Fruit fly (Drosophila melanogaster) Kc167 (cell line): ENCODE measurements around the gene CG8043.

Experiments used
- Myc ChIP-seq: fragments of >200 bp; optimal IDR thresholded peaks from 2 replicates; lab custom pipeline; 2017; ENCODE audit warnings: missing external identifiers
- Sin3A ChIP-seq: fragments of >200 bp; optimal IDR thresholded peaks from 2 replicates; lab custom pipeline; 2018; ENCODE audit warnings: missing external identifiers
- h ChIP-seq: fragments of >200 bp; optimal IDR thresholded peaks from 3 replicates; lab custom pipeline; 2018; ENCODE audit warnings: missing external identifiers
- insv ChIP-seq: fragments of >200 bp; optimal IDR thresholded peaks from 3 replicates; lab custom pipeline; 2018; ENCODE audit warnings: missing external identifiers
- psq ChIP-seq: fragments of >200 bp; optimal IDR thresholded peaks from 2 replicates; lab custom pipeline; 2017; ENCODE audit warnings: missing external identifiers
- ttk ChIP-seq: sonication (Bioruptor generic); optimal IDR thresholded peaks from 2 replicates; lab custom pipeline; 2017; ENCODE audit warnings: missing external identifiers

The CG8043 gene

DNA sequence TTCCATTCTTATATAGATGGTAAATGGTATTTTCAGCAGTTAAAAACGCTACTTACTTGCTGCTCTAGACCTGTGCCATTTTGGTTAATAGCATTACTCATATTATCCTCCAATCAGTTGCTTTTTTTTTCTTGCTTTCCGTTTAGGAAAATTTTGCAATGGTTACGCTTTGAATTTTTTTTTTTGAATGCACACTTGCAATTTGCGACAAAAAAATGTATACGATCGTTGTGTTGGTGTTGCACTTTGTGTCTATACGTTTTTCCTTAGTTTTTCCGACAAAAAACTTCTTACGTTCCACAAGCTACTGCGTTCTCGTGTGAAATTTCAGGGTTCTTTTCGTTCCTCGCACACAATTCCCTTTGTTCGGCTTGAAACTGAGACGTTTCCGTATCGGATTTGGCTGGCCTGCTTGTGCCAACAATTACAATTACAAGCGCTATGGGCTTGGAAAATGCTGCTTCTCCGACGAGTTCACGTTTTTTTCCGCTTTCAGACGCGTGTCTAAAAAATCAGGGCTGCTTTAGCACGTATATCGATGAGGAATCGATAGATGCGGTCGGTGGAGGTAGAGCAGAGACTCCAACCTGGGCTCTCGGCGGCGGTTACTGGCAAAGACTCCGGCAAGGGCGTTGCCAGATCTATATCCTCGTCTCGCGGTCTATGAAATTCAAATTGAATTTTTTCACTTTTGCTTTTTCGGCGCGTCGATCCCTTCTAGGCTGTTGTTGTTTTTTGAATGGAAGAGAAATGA, 16.6 kb upstream of the CG8043 start:
- TF ChIP-seq Myc (no peak), insv (lab: Kevin White, UChicago) (no peak), h (lab: Kevin White, UChicago) (no peak), Sin3A (lab: Kevin White, UChicago) (no peak), ttk (no peak), psq (no peak)

DNA sequence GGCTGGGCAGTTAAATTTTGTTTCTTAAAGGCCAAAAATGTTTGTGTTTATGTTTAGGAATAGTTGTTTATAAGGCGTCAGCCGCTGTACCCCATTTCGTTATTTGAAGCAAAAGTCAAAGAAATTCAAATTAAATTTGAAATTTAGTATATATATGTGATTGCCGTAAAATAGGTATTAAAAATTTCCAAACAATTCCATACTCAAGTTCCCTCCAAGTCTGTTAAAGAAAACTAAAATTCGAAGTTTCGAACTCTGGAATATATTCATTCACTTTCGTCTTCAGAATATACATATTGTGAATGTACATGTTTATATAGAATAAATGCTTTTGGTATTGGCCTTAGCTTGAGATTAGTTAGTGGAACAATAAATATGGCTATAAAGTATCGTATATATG, 16.1 kb upstream of the CG8043 start, which contains the start of gene bel:
bel (minus strand) TSS at position 101 of the 400 bp plus-strand sequence.
- TF ChIP-seq Sin3A (lab: Kevin White, UChicago): no peak
- TF ChIP-seq psq: no peak
- no peak for TF ChIP-seq h (lab: Kevin White, UChicago)
- TF ChIP-seq Myc: no peak
- TF ChIP-seq insv (lab: Kevin White, UChicago): no peak
- no peak for TF ChIP-seq ttk

DNA sequence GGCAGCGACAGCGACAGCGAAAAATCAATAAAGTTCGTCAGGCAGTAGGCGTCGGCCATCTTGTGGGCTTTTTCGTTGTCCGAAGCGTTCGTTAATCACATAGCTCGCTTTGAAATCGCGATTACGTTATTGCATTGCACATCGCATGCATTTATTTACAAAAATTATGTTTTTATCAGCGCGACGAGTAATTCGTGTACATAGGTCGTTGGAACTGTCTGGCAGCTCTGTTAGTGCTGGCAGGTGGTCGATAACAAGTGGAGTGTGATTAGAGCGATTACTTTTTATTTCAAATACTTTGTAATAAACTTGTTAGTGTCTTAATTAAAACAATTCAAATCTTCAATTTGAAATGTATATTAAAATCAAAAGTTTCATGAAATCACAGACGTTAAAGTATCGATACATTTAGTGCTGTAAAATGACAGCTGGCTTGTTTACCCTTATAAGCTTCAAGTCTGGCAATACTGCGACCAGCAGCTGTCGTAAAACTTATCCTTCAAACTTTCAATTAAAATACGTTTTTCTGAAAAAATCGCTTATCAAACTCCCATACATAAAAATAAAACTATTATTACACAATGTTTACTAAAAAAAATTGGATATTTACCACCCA, 12.9 kb upstream of the CG8043 start, which contains the start of gene CG8032:
CG8032 (plus strand) TSS at position 448 of the 616 bp plus-strand sequence.
- TF ChIP-seq Sin3A (lab: Kevin White, UChicago): no peak
- no peak for TF ChIP-seq insv (lab: Kevin White, UChicago)
- no peak for TF ChIP-seq h (lab: Kevin White, UChicago)
- no peak for TF ChIP-seq psq
- no peak for TF ChIP-seq Myc
- TF ChIP-seq ttk: no peak

DNA sequence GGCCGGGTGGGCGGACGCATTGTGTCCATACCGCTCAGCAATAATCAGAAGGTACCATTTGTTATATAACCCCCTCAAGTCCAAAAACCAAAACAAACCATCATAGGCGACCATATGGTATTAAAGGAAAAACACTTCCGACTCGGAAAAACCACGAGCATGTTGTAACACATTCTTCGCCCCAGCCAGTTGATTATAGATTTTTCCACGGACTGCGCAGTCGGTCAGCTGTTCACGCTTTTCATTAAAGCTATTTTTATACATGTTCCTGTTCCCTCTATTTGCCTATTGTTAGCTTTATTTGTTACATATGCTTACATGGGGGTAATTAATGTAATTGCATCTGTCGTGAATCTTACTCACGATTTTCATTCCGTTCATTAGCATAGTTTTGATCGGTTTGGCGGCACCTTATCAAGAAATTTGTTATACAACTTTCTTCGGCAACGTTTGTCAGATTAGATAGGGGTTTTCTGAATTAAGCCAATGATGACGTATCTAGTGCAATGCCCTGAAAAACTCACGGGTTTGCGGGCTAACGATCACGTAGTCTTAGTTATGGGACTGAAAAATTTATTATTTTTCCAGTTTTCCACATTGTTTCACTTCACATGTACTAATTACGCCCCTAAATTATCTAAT, 11.9 kb upstream of the CG8043 start:
- no peak for TF ChIP-seq psq
- no peak for TF ChIP-seq insv (lab: Kevin White, UChicago)
- no peak for TF ChIP-seq ttk
- TF ChIP-seq h (lab: Kevin White, UChicago): no peak
- no peak for TF ChIP-seq Sin3A (lab: Kevin White, UChicago)
- TF ChIP-seq Myc: no peak

DNA sequence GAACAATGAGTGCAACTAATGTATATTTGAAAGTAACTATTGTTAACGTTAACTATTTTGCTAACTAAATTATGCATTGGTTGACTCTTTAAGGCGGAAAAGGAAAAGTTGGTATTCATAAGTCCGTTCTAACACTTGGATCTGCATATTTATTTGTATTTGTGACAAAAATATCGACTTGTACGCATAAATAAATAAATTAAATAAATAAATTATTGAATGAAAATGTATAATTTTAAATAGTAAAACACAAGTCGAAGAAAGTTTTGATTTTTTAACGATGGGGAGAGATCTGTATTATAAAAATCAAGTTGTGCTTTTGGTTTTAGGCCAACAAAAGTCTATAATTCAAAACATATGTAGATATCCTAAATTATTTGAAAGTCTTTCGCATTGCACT, 9.1 kb upstream of the CG8043 start, which contains the start of gene CG8036:
CG8036 (plus strand) TSS at position 301 of the 400 bp plus-strand sequence.
- TF ChIP-seq insv (lab: Kevin White, UChicago): no peak
- no peak for TF ChIP-seq h (lab: Kevin White, UChicago)
- no peak for TF ChIP-seq Sin3A (lab: Kevin White, UChicago)
- TF ChIP-seq ttk: no peak
- TF ChIP-seq Myc: no peak
- no peak for TF ChIP-seq psq

DNA sequence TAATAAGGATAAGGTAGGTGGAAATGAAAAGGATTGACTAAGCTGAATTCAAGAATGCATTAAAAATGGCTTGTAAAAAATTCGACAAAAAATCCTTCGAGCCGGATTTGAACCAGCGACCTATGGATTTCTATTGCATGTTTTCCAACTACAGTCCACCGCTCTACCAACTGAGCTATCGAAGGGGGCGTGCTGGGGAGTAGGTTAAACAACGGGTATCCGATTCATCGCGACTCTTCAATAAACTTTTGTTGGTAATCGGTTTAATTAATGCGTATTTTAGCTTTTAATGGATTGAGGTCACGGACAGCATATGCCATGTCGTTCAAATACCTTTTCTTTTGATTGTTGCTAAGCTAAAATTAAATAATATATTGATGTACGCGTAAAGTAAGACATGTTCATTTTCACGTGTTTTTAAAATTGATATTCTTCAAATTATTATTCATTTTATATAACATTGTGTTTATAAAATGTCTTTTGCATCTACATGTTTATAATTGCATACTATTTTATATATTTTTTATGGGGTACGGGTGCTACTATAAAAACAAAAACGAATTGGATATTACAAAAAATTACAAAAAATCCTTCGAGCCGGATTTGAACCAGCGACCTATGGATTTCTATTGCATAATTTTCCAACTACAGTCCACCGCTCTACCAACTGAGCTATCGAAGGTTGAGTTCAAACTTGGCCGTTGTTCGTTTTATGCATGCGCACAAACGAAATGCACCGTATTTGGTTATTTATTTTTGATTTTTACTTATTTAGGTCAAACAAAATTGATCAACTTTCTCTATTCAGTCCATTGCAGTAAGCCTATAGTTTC, 8.5 kb upstream of the CG8043 start:
- TF ChIP-seq h (lab: Kevin White, UChicago): no peak
- TF ChIP-seq ttk: no peak
- TF ChIP-seq insv (lab: Kevin White, UChicago): no peak
- TF ChIP-seq Sin3A (lab: Kevin White, UChicago): no peak
- no peak for TF ChIP-seq Myc
- no peak for TF ChIP-seq psq

DNA sequence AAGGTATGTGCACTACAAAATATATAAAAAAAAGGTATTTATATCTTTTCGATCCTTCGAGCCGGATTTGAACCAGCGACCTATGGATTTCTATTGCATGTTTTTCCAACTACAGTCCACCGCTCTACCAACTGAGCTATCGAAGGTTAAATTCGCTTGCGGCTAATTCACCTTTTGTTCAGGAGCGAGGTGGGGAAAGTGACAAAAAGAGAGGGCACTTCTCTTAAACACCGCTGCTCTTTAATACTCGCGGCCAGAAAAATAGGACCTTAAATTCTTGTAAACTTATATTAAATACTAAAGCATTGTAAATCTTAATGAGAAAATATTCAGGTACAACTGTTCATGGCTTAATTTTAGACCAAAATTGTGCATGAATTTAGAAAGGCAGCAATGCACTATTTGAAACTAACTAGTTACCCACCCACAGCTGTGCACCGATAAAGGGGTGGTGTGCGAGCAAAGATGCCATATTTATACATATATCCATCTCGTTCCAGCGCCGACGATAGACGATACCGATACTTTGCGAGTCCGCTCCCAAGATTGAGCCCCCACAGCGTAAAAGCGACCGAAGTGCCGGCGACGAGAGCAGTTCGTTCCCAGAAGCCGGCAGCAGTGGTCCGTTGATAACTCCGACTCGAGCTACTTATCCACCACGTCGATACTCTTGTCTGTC, 7.5 kb upstream of the CG8043 start:
- TF ChIP-seq ttk (no peak), insv (lab: Kevin White, UChicago) (no peak), psq (no peak), h (lab: Kevin White, UChicago) (no peak), Myc (no peak), Sin3A (lab: Kevin White, UChicago) (no peak)

DNA sequence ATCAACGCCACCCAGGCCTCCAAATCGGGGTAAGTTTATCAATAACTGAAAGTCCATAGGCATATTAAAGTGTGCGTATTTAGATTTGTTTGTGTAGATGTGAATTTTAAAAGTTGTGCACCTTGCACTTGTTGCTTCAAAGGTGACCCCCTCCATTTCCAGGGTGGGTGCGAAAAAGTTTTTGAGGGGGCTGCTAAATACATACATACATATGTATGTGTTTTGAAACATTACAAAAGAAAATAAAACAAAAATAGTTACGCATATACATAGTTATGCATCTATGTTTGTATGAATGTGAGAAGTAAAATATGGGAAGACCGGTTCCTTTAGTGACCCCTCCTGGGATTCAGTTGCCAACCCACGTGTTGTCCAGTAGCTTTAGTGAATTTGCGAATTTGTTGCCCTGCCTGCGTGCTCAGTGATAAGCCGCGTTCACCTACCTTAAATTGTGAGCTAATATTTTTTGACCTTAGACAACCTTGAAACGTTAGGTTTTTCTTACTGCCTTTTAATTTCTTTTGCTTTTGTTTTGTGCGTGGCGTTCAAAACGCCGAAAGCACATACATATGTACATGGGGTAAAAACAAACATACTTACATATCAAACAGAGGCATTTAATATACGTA, 6.7 kb upstream of the CG8043 start:
- no peak for TF ChIP-seq Sin3A (lab: Kevin White, UChicago)

DNA sequence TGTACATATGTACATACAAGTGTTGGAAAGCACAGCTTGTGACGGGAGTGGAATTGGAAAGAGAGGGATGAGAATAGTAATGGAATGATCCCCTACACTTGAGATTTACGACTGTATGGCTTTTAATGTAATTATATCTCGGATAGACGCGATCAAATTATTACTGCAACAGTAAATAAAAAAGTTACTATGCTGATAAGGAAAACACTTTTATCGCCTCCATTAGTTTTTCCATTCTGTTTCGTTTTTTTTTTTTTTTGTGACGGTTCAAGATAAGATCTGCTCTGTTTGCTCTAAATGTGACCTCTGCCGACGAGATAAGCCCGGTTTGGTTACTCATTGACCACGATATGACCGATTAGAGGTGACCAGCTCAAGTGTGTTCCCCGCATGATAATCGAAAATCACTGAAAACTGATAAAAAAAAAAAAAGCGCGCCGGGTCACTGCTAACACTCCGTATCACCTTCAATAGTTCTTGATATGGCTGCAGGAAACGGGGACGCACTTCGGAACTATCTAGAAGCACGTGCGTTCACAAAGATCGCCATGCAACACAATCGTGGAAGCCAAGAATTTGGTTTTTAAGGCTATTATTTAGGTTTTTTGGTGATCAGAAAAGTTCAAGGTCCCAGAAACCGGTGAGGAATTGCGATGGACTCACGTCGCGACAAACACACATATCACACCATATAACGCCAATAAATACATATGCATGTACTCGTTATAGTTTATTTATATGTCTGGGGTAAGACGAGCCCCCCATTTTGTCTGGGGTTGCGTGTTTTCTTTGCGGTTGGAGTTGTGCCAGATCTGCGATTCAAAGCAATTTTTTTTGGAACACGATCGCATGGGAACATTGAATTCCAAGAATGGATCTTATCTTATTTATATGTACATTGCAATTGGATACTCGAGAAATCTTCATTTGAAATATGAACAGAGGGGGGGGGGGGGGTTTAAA, 5.9 kb upstream of the CG8043 start, which contains the start of gene p:
p (minus strand) TSS at position 156 of the 963 bp plus-strand sequence.
- TF ChIP-seq psq: no peak

DNA sequence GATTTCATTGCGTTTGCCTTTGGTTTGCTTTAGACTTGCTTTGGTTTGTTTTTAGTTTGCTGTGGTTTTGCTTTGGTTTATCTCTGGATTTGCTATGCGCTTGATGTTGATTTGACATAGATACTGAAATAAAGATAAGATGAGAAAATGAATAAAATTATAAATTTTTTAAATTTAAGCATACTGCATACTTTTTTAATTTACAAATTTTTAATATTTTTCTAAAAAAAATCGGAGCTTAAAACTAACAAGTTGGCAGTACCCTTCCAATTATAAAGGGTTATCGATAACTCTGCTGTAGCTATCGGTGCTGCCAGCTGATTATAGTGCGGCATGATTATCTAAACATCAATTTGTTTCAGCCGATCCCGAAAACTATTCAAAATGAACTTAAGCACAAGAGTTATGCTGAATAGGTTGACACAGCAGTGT, 2.9 kb upstream of the CG8043 start, which contains the start of gene mRpL19:
mRpL19 (plus strand) TSS at position 307 of the 432 bp plus-strand sequence.
- TF ChIP-seq insv (lab: Kevin White, UChicago): no peak
- no peak for TF ChIP-seq Sin3A (lab: Kevin White, UChicago)
